Worm (Caenorhabditis elegans): ENCODE data around the gene duxl-1.

duxl-1 gene

DNA sequence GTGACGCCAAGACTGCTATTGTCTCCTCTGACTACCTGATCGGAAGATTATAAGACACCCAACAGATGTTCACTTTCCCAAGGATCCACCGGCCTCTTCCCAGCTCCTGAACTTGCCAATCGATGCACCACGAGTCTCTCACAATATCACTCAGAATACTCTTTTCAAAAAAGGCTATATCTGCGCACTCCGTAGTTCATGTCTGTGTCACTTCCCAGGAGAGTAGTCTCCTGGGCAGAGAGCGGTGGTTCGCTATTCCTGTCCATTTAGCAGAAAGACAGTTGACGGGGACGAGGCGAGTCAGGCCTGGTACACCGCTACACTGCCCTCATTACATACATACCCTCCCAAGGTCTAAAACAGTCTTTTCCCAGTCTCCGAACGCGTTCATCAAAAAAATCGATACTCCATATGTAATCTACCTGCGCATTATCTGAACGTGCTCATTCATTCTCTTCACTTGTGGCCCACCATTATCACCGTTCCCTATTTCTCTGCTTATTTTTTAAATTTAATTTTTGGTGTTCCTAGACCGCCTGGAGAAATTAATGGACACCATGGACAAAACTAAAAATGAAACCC, 51.4 kb downstream of the duxl-1 start, which contains the start of gene btb-6:
btb-6 (plus strand) TSS at position 532 of the 582 bp plus-strand sequence.
- no peak for TF ChIP-seq dao-5 (tag; optimal IDR thresholded peaks at IDR 0.05)
- no peak for TF ChIP-seq him-1 (tag; optimal IDR thresholded peaks at IDR 0.05)
- TF ChIP-seq W03F9.2 (tag; optimal IDR thresholded peaks at IDR 0.05): no peak

All from whole organism, L4/young adult.